Worm (Caenorhabditis elegans): ENCODE data around the gene cdf-1.

- TF ChIP-seq ztf-11 (tag; optimal IDR thresholded peaks at IDR 0.05) (no peak), pqm-1 (tag; optimal IDR thresholded peaks at IDR 0.05) (no peak), ZK546.5 (tag; optimal IDR thresholded peaks at IDR 0.05) (no peak), tag-97 (GFP tag; IDR thresholded peaks at IDR 0.05) (no peak), nhr-10 (tag; optimal IDR thresholded peaks at IDR 0.05) (no peak), nhr-77 (tag; optimal IDR thresholded peaks at IDR 0.05) (no peak), lin-13 (GFP tag; optimal IDR thresholded peaks at IDR 0.05) (no peak), mep-1 (tag; optimal IDR thresholded peaks at IDR 0.05) (no peak), nhr-28 (tag; optimal IDR thresholded peaks at IDR 0.05) (no peak), T20F7.1 (GFP tag; optimal IDR thresholded peaks at IDR 0.05) (no peak), egl-27 (tag; optimal IDR thresholded peaks at IDR 0.05) (no peak)
Measured at ce11 chrX:6505662-6506061, 719 bp upstream of the cdf-1 start, which contains the start of gene glr-8.

All from whole organism, L4 larva.